Worm (Caenorhabditis elegans): Measurements from ENCODE around the gene gst-16.
"Not testable (repeated sequence)": the region's sequence is repeated elsewhere in the genome, so short reads cannot be mapped to it uniquely, and the experiment has no call there.

The gst-16 gene

DNA sequence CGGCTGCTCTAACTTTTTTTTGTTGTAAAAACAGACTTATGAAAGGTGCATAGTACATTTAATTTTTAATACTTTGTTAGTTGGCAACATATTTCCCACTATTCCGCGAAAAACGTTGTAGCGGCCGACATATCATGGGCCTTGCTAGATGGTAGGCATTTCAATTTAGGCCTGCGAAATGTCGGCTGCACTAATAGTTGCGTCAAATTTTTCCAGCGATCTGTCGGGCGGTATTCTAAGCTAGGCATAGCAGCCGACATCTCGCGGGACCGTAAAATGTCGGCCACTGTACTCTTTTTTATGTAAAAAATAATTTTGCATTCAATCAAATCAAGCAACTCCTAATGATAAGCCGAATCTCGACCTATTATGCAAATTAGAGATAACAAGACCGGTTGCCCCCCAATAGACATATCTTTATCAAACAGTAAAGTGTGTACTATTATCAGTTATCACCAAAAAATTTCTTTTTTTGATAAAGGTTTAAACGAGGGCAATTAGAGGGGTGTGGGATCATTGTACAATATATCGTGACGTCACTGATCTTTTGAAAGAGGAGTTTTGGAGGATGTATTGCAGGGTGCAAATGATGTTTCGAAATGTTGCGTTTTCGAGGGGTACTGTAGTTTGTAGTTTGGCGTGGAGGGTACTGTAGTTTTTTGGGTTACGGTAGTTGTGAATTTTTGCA is 40.9 kb upstream of the gst-16 start:
- TF ChIP-seq hlh-11 (tag; optimal IDR thresholded peaks at IDR 0.05) (peak; percentile 81), lin-15B (tag; optimal IDR thresholded peaks at IDR 0.05) (no peak), nhr-48 (tag; optimal IDR thresholded peaks at IDR 0.05) (peak; percentile 88), php-3 (GFP tag; IDR thresholded peaks at IDR 0.05) (peak; percentile 67), dve-1 (tag; optimal IDR thresholded peaks at IDR 0.05; ENCODE audit: insufficient read depth) (peak; percentile 93), nhr-76 (tag; optimal IDR thresholded peaks at IDR 0.05) (no peak), hlh-30 (tag; optimal IDR thresholded peaks at IDR 0.05; ENCODE audit: insufficient read depth) (peak; percentile 22), nhr-77 (tag; optimal IDR thresholded peaks at IDR 0.05) (peak; percentile 85), dmd-6 (GFP tag; IDR thresholded peaks at IDR 0.05) (peak; percentile 85), mxl-3 (GFP tag; optimal IDR thresholded peaks at IDR 0.05) (peak; percentile 31), aha-1 (tag) (peak; percentile 69), daf-12 (tag; optimal IDR thresholded peaks at IDR 0.05) (no peak), pqm-1 (tag; optimal IDR thresholded peaks at IDR 0.05) (peak; percentile 85), mdl-1 (tag; optimal IDR thresholded peaks at IDR 0.05) (peak in 1 of 2 experiments; percentile 54), arid-1 (GFP tag; conservative IDR thresholded peaks at IDR 0.05) (no peak), mep-1 (tag; optimal IDR thresholded peaks at IDR 0.05) (peak; percentile 8), nhr-10 (tag; optimal IDR thresholded peaks at IDR 0.05) (peak; percentile 5), lsy-2 (tag; optimal IDR thresholded peaks at IDR 0.05) (peak in 1 of 2 experiments; percentile 78), ZK546.5 (tag; optimal IDR thresholded peaks at IDR 0.05) (no peak), nhr-28 (tag; optimal IDR thresholded peaks at IDR 0.05) (peak; percentile 82), daf-16 (GFP tag; optimal IDR thresholded peaks at IDR 0.05) (no peak), daf-16 (tag; optimal IDR thresholded peaks at IDR 0.05) (peak; percentile 88)

DNA sequence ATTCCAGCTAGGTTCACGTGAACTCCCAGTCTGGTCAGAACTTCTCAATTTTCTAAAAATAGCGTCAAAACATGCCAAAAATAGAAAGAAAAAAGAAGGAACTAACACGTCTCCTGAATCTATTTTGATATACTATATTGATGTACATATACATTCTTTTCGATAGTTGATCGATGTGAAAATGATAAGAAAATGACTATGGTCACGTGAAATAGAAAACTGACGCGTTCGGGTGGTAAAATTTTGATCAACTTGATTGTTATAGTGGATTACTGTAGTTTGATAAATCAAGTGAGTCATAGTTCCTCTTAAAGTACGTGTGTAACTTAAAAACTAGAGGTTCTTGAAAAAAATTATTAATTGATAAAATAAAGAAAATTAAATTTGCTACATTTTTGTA is 40.2 kb upstream of the gst-16 start:
- TF ChIP-seq lsy-2 (tag; optimal IDR thresholded peaks at IDR 0.05) (peak in 1 of 2 experiments; percentile 79), nhr-41 (GFP tag; IDR thresholded peaks at IDR 0.05) (no peak), hlh-30 (tag; optimal IDR thresholded peaks at IDR 0.05; ENCODE audit: insufficient read depth) (peak; percentile 36), nhr-48 (tag; optimal IDR thresholded peaks at IDR 0.05) (peak; percentile 60), daf-8 (GFP tag; IDR thresholded peaks at IDR 0.05) (no peak), ztf-7 (tag; optimal IDR thresholded peaks at IDR 0.05) (peak; percentile 15), lin-38 (GFP tag; IDR thresholded peaks at IDR 0.05) (no peak), nhr-28 (tag; optimal IDR thresholded peaks at IDR 0.05) (peak; percentile 74), T20F7.1 (GFP tag; optimal IDR thresholded peaks at IDR 0.05) (peak; percentile 45), php-3 (GFP tag; IDR thresholded peaks at IDR 0.05) (0 out of 2 replicates have a peak, but pooled peaks have one; percentile 45), dmd-6 (GFP tag; IDR thresholded peaks at IDR 0.05) (peak; percentile 76), dve-1 (tag; optimal IDR thresholded peaks at IDR 0.05; ENCODE audit: insufficient read depth) (peak; percentile 82), lin-15B (tag; optimal IDR thresholded peaks at IDR 0.05) (no peak), Y75B8A.6 (GFP tag; IDR thresholded peaks at IDR 0.05) (no peak), nhr-111 (GFP tag; optimal IDR thresholded peaks at IDR 0.05) (no peak), spr-1 (tag; optimal IDR thresholded peaks at IDR 0.05) (no peak), mdl-1 (tag; optimal IDR thresholded peaks at IDR 0.05) (peak in 1 of 2 experiments; percentile 40), nhr-77 (tag; optimal IDR thresholded peaks at IDR 0.05) (peak; percentile 56), mxl-2 (GFP tag; conservative IDR thresholded peaks at IDR 0.05) (no peak), nhr-237 (tag; optimal IDR thresholded peaks at IDR 0.05) (no peak), hlh-11 (tag; optimal IDR thresholded peaks at IDR 0.05) (peak; percentile 66), aha-1 (tag) (peak; percentile 82), daf-16 (GFP tag; optimal IDR thresholded peaks at IDR 0.05) (no peak), daf-16 (tag; optimal IDR thresholded peaks at IDR 0.05) (peak; percentile 54)

DNA sequence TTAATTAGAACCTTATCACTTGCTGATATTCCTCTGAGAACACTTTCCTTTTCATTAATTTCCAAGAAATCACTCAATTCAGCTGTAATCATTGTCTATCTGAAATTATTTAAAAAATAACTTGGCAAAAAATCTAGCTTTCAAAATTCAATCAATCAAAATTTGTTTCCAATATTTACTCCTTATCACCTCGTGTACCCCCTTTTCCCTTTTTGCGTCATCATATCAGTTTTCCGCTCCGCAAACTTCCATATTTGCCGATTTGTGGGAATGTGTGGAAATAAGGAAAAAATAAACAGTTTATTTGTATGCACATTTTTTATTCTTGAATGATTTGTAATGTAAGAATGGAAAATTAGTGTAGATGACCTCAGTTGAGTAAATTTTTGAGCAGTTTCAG is 37.8 kb upstream of the gst-16 start, which contains the start of gene C31C9.6:
Gene C31C9.6, minus strand, starts transcription at position 101 of the 400 bp plus-strand sequence.
- peak; percentile 74 for TF ChIP-seq dmd-6 (GFP tag; IDR thresholded peaks at IDR 0.05)

DNA sequence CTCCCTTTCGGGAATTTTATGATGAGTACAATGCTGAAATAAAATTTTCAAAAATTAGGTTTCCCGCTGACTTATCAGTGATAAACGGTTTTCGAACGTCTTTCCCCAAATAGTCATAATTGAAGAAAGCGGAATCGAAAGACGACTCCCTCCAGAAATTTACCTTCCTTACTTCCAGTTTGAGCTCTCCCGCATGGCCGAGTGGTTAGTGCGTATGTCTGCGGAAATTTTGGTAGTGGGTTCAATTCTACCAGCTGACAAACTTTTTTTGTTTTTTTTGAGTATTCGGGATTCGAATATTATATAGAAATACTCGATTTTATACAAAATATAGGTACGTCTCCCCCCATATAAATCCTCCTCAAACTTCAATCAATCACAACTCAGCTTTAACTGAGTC is 34.2 kb upstream of the gst-16 start:
- 0 out of 2 replicates have a peak, but pooled peaks have one; percentile 50 for TF ChIP-seq ctbp-1 (GFP tag; IDR thresholded peaks at IDR 0.05)
- peak; percentile 61; the same call in 1 of the 2 replicates for TF ChIP-seq F44E2.7 (GFP tag; IDR thresholded peaks at IDR 0.05)
- 0 out of 2 replicates have a peak, but pooled peaks have one; percentile 50 for TF ChIP-seq D1046.2 (GFP tag; IDR thresholded peaks at IDR 0.05)
- TF ChIP-seq tra-1 (GFP tag; IDR thresholded peaks at IDR 0.05): peak; percentile 68; the same call in 1 of the 2 replicates
- TF ChIP-seq lim-7 (GFP tag; IDR thresholded peaks at IDR 0.05): peak; percentile 88
- peak; percentile 77; the same call in 1 of the 2 replicates for TF ChIP-seq F26F4.8 (GFP tag; conservative IDR thresholded peaks at IDR 0.05)
- TF ChIP-seq lin-38 (GFP tag; IDR thresholded peaks at IDR 0.05): peak; percentile 60; the same call in 1 of the 2 replicates
- TF ChIP-seq egl-43 (GFP tag; IDR thresholded peaks at IDR 0.05): peak; percentile 77
- peak; percentile 49; the same call in 1 of the 2 replicates for TF ChIP-seq vab-7 (GFP tag; IDR thresholded peaks at IDR 0.05)
- TF ChIP-seq arid-1 (GFP tag; conservative IDR thresholded peaks at IDR 0.05): peak; percentile 79
- peak; percentile 35; the same call in 1 of the 2 replicates for TF ChIP-seq Y75B8A.6 (GFP tag; IDR thresholded peaks at IDR 0.05)
- peak; percentile 79 for TF ChIP-seq pha-4 (GFP tag; IDR thresholded peaks at IDR 0.05)
- not testable (repeated sequence) for TF ChIP-seq pha-4 (tag; optimal IDR thresholded peaks at IDR 0.05)
- peak; percentile 70; the same call in 1 of the 2 replicates for TF ChIP-seq dmd-8 (GFP tag; IDR thresholded peaks at IDR 0.05)
- TF ChIP-seq dmd-6 (GFP tag; IDR thresholded peaks at IDR 0.05): 0 out of 2 replicates have a peak, but pooled peaks have one; percentile 18

Data from whole organism, L4 larva.